1 fruit fly cellular context compared by ENCODE assay signal in the genomic region with DNA sequence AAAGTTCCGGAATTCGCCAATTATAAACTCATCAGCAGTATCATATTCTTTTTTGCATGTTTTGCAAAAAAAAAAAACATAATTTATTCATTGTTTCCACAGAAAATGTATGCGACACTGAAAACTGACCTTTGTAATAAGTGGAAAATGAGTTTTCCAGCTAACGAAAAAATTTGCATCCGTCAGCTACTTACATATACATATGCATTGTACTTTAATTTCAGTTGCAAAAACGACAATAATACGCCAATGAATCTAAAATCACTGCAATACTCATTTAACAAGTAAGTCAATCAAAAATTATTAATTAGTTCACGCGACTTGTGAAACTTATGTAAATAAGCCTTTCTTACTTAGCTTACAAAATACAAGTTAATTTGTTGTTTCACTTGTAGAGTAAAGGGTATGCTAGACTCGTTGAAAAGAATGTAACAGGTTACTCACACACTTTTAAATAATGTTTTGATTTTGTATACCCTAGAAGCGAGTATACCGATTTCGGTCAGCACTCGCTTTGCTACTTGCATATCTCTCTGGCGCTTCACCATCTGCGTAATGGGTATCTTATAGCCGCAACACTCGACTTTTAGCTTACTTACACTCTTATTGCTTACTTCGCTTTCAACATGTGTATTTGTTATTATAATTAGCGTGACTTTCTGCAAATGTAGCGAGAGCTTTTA.
TF ChIP-seq lines count a peak whose summit lies in the region.

No protein-coding gene starts in this region.

TF ChIP-seq in whole organism, embryonic, 481 proteins besides CTCF, POLR2A, EP300 and RAD21 (continued from another document and continues in another):
- TF ChIP-seq CG1647 (GFP tag; optimal IDR thresholded peaks at IDR 0.05; lab: Kevin White, UChicago): peak; percentile 5
- no peak for TF ChIP-seq GATAe (GFP tag; conservative IDR thresholded peaks at IDR 0.05; lab: Robert Waterston, UW)
- no peak for TF ChIP-seq Mes4 (GFP tag; optimal IDR thresholded peaks at IDR 0.05; lab: Kevin White, UChicago)
- peak; percentile 8 for TF ChIP-seq CG33213 (GFP tag; optimal IDR thresholded peaks at IDR 0.05; lab: Kevin White, UChicago)
- no peak for TF ChIP-seq Deaf1 (tag; optimal IDR thresholded peaks at IDR 0.05; lab: Kevin White, UChicago)
- TF ChIP-seq rib (GFP tag; IDR thresholded peaks at IDR 0.05; lab: Robert Waterston, UW): no peak
- TF ChIP-seq ttk (GFP tag; IDR thresholded peaks at IDR 0.05; lab: Robert Waterston, UW): no peak
- no peak for TF ChIP-seq cato (GFP tag; optimal IDR thresholded peaks at IDR 0.05; lab: Kevin White, UChicago; ENCODE audit: borderline replicate concordance)
- no peak for TF ChIP-seq CG15269 (tag; optimal IDR thresholded peaks at IDR 0.05; lab: Kevin White, UChicago)
- TF ChIP-seq ranshi (GFP tag; IDR thresholded peaks at IDR 0.05; lab: Robert Waterston, UW): no peak
- TF ChIP-seq CG34376 (GFP tag; optimal IDR thresholded peaks at IDR 0.05; lab: Kevin White, UChicago): no peak
- peak; percentile 19 for TF ChIP-seq ATbp (GFP tag; optimal IDR thresholded peaks at IDR 0.05; lab: Kevin White, UChicago)
- TF ChIP-seq CG11723 (GFP tag; optimal IDR thresholded peaks at IDR 0.05; lab: Kevin White, UChicago): no peak
- no peak for TF ChIP-seq Sin3A (optimal IDR thresholded peaks at IDR 0.05; lab: Kevin White, UChicago)
- TF ChIP-seq CG11560 (tag; IDR thresholded peaks at IDR 0.05; lab: Robert Waterston, UW): no peak
- no peak for TF ChIP-seq CG2889 (GFP tag; IDR thresholded peaks at IDR 0.05; lab: Robert Waterston, UW)
- peak; percentile 31; the same call in 1 of the 2 replicates for TF ChIP-seq CG6272 (GFP tag; IDR thresholded peaks at IDR 0.05; lab: Robert Waterston, UW)
- TF ChIP-seq E2f1 (GFP tag; IDR thresholded peaks at IDR 0.05; lab: Robert Waterston, UW): no peak
- TF ChIP-seq CG14965 (GFP tag; optimal IDR thresholded peaks at IDR 0.05; lab: Kevin White, UChicago; ENCODE audit: borderline replicate concordance): no peak
- TF ChIP-seq CG8281 (tag; optimal IDR thresholded peaks at IDR 0.05; lab: Kevin White, UChicago): no peak
- 0 out of 2 replicates have a peak, but pooled peaks have one; percentile 7 for TF ChIP-seq peb (GFP tag; IDR thresholded peaks at IDR 0.05; lab: Robert Waterston, UW)
- no peak for TF ChIP-seq sr (GFP tag; IDR thresholded peaks at IDR 0.05; lab: Robert Waterston, UW)
- TF ChIP-seq row (GFP tag; IDR thresholded peaks at IDR 0.05; lab: Robert Waterston, UW): peak; percentile 69; the same call in 2 of the 3 replicates
- no peak for TF ChIP-seq tap (tag; optimal IDR thresholded peaks at IDR 0.05; lab: Kevin White, UChicago)
- peak; percentile 34 for TF ChIP-seq CG30403 (GFP tag; optimal IDR thresholded peaks at IDR 0.05; lab: Kevin White, UChicago)
- TF ChIP-seq oc (tag; optimal IDR thresholded peaks at IDR 0.05; lab: Kevin White, UChicago): no peak
- peak; percentile 58 for TF ChIP-seq Sox102F (GFP tag; optimal IDR thresholded peaks at IDR 0.05; lab: Kevin White, UChicago)
- TF ChIP-seq CG9609 (GFP tag; optimal IDR thresholded peaks at IDR 0.05; lab: Kevin White, UChicago): no peak
- TF ChIP-seq CG15479 (GFP tag; optimal IDR thresholded peaks at IDR 0.05; lab: Kevin White, UChicago): no peak
- no peak for TF ChIP-seq so (GFP tag; IDR thresholded peaks at IDR 0.05; lab: Robert Waterston, UW)
- no peak for TF ChIP-seq D19A (tag; optimal IDR thresholded peaks at IDR 0.05; lab: Kevin White, UChicago)
- no peak for TF ChIP-seq CG13424 (tag; optimal IDR thresholded peaks at IDR 0.05; lab: Kevin White, UChicago)
- TF ChIP-seq CG12104 (GFP tag; optimal IDR thresholded peaks at IDR 0.05; lab: Kevin White, UChicago): no peak
- peak; percentile 41 for TF ChIP-seq CG2120 (GFP tag; optimal IDR thresholded peaks at IDR 0.05; lab: Kevin White, UChicago)
- TF ChIP-seq CG17385 (GFP tag; optimal IDR thresholded peaks at IDR 0.05; lab: Kevin White, UChicago): peak; percentile 35
- TF ChIP-seq wek (GFP tag; optimal IDR thresholded peaks at IDR 0.05; lab: Kevin White, UChicago): no peak
- TF ChIP-seq ab (GFP tag; optimal IDR thresholded peaks at IDR 0.05; lab: Kevin White, UChicago): no peak
- TF ChIP-seq CG32532 (GFP tag; IDR thresholded peaks at IDR 0.05; lab: Robert Waterston, UW): peak; percentile 47; the same call in 1 of the 2 replicates
- no peak for TF ChIP-seq croc (GFP tag; conservative IDR thresholded peaks at IDR 0.05; lab: Robert Waterston, UW)
- no peak for TF ChIP-seq odd (GFP tag; optimal IDR thresholded peaks at IDR 0.05; lab: Kevin White, UChicago)
- no peak for TF ChIP-seq CG4360 (GFP tag; IDR thresholded peaks at IDR 0.05; lab: Robert Waterston, UW)
- TF ChIP-seq CG3726 (GFP tag; IDR thresholded peaks at IDR 0.05; lab: Robert Waterston, UW): no peak
- no peak for TF ChIP-seq CG17361 (GFP tag; IDR thresholded peaks at IDR 0.05; lab: Robert Waterston, UW)
- TF ChIP-seq sens-2 (GFP tag; IDR thresholded peaks at IDR 0.05; lab: Robert Waterston, UW): no peak
- no peak for TF ChIP-seq Spps (tag; optimal IDR thresholded peaks at IDR 0.05; lab: Kevin White, UChicago)
- TF ChIP-seq Doc2 (GFP tag; IDR thresholded peaks at IDR 0.05; lab: Robert Waterston, UW): no peak
- 0 out of 3 replicates have a peak, but pooled peaks have one; percentile 16 for TF ChIP-seq Aef1 (GFP tag; IDR thresholded peaks at IDR 0.05; lab: Robert Waterston, UW)
- no peak for TF ChIP-seq CG7745 (tag; optimal IDR thresholded peaks at IDR 0.05; lab: Kevin White, UChicago)
- TF ChIP-seq sqz (GFP tag; optimal IDR thresholded peaks at IDR 0.05; lab: Kevin White, UChicago): no peak
- no peak for TF ChIP-seq Tbp (GFP tag; optimal IDR thresholded peaks at IDR 0.05; lab: Kevin White, UChicago)
- no peak for TF ChIP-seq bcd (GFP tag; optimal IDR thresholded peaks at IDR 0.05; lab: Kevin White, UChicago)
- no peak for TF ChIP-seq br (optimal IDR thresholded peaks at IDR 0.05; lab: Kevin White, UChicago)
- TF ChIP-seq CG9215 (GFP tag; IDR thresholded peaks at IDR 0.05; lab: Robert Waterston, UW): no peak; the same call in 1 of the 2 replicates
- peak; percentile 35 for TF ChIP-seq lilli (GFP tag; optimal IDR thresholded peaks at IDR 0.05; lab: Kevin White, UChicago)
- no peak for TF ChIP-seq CG8290 (GFP tag; optimal IDR thresholded peaks at IDR 0.05; lab: Kevin White, UChicago)
- no peak for TF ChIP-seq CG8290 (tag; optimal IDR thresholded peaks at IDR 0.05; lab: Kevin White, UChicago)
- TF ChIP-seq CG12744 (GFP tag; optimal IDR thresholded peaks at IDR 0.05; lab: Kevin White, UChicago): no peak
- no peak for TF ChIP-seq Hr78 (GFP tag; optimal IDR thresholded peaks at IDR 0.05; lab: Kevin White, UChicago)
- peak; percentile 40 for TF ChIP-seq chn (GFP tag; optimal IDR thresholded peaks at IDR 0.05; lab: Kevin White, UChicago)
- TF ChIP-seq Hr3 (GFP tag; optimal IDR thresholded peaks at IDR 0.05; lab: Kevin White, UChicago): peak; percentile 14
- TF ChIP-seq Oaz (GFP tag; IDR thresholded peaks at IDR 0.05; lab: Robert Waterston, UW): no peak
- TF ChIP-seq gt (GFP tag; IDR thresholded peaks at IDR 0.05; lab: Robert Waterston, UW): no peak
- TF ChIP-seq cas (GFP tag; IDR thresholded peaks at IDR 0.05; lab: Robert Waterston, UW): no peak
- peak; percentile 15; the same call in 1 of the 3 replicates for TF ChIP-seq CG11093 (GFP tag; IDR thresholded peaks at IDR 0.05; lab: Robert Waterston, UW)
- peak; percentile 21; the same call in 1 of the 2 replicates for TF ChIP-seq H2.0 (GFP tag; IDR thresholded peaks at IDR 0.05; lab: Robert Waterston, UW)
- TF ChIP-seq CG14050 (GFP tag; IDR thresholded peaks at IDR 0.05; lab: Robert Waterston, UW): no peak
- TF ChIP-seq fd3F (GFP tag; optimal IDR thresholded peaks at IDR 0.05; lab: Kevin White, UChicago): no peak
- TF ChIP-seq CG11695 (GFP tag; IDR thresholded peaks at IDR 0.05; lab: Robert Waterston, UW): 0 out of 3 replicates have a peak, but pooled peaks have one; percentile 16
- no peak for TF ChIP-seq MBD-R2 (GFP tag; IDR thresholded peaks at IDR 0.05; lab: Robert Waterston, UW)
- no peak for TF ChIP-seq CG10267 (tag; optimal IDR thresholded peaks at IDR 0.05; lab: Kevin White, UChicago)
- no peak for TF ChIP-seq sima (GFP tag; optimal IDR thresholded peaks at IDR 0.05; lab: Kevin White, UChicago)
- TF ChIP-seq pum (GFP tag; optimal IDR thresholded peaks at IDR 0.05; lab: Kevin White, UChicago): peak; percentile 27
- no peak for TF ChIP-seq sd (tag; optimal IDR thresholded peaks at IDR 0.05; lab: Kevin White, UChicago)
- no peak for TF ChIP-seq crc (GFP tag; optimal IDR thresholded peaks at IDR 0.05; lab: Kevin White, UChicago)
- TF ChIP-seq toy (GFP tag; IDR thresholded peaks at IDR 0.05; lab: Robert Waterston, UW): no peak
- TF ChIP-seq Ptx1 (GFP tag; IDR thresholded peaks at IDR 0.05; lab: Robert Waterston, UW): peak; percentile 52; the same call in 1 of the 2 replicates
- TF ChIP-seq CG14441 (GFP tag; IDR thresholded peaks at IDR 0.05; lab: Robert Waterston, UW): peak; percentile 68
- TF ChIP-seq CG6654 (GFP tag; optimal IDR thresholded peaks at IDR 0.05; lab: Kevin White, UChicago): no peak
- TF ChIP-seq grau (tag; optimal IDR thresholded peaks at IDR 0.05; lab: Kevin White, UChicago): no peak
- TF ChIP-seq CG2712 (tag; optimal IDR thresholded peaks at IDR 0.05; lab: Kevin White, UChicago): peak; percentile 45
- no peak for TF ChIP-seq CG17359 (tag; optimal IDR thresholded peaks at IDR 0.05; lab: Kevin White, UChicago)
- TF ChIP-seq CG15011 (GFP tag; optimal IDR thresholded peaks at IDR 0.05; lab: Kevin White, UChicago): no peak
- TF ChIP-seq CG3995 (GFP tag; optimal IDR thresholded peaks at IDR 0.05; lab: Kevin White, UChicago): no peak
- peak; percentile 19 for TF ChIP-seq CG4424 (GFP tag; optimal IDR thresholded peaks at IDR 0.05; lab: Kevin White, UChicago)
- no peak for TF ChIP-seq YL-1 (GFP tag; optimal IDR thresholded peaks at IDR 0.05; lab: Kevin White, UChicago)
- no peak for TF ChIP-seq zf30C (GFP tag; optimal IDR thresholded peaks at IDR 0.05; lab: Kevin White, UChicago)
- no peak for TF ChIP-seq D (optimal IDR thresholded peaks at IDR 0.05; lab: Kevin White, UChicago)
- TF ChIP-seq D (GFP tag; optimal IDR thresholded peaks at IDR 0.05; lab: Kevin White, UChicago): no peak
- no peak for TF ChIP-seq CG31441 (GFP tag; IDR thresholded peaks at IDR 0.05; lab: Robert Waterston, UW)
- no peak for TF ChIP-seq CG10209 (GFP tag; optimal IDR thresholded peaks at IDR 0.05; lab: Kevin White, UChicago)
- no peak for TF ChIP-seq fd102C (GFP tag; optimal IDR thresholded peaks at IDR 0.05; lab: Kevin White, UChicago)
- no peak for TF ChIP-seq jing (GFP tag; optimal IDR thresholded peaks at IDR 0.05; lab: Kevin White, UChicago)
- no peak for TF ChIP-seq schlank (tag; optimal IDR thresholded peaks at IDR 0.05; lab: Kevin White, UChicago)
- 0 out of 2 replicates have a peak, but pooled peaks have one; percentile 23 for TF ChIP-seq sob (GFP tag; IDR thresholded peaks at IDR 0.05; lab: Robert Waterston, UW)
- no peak for TF ChIP-seq cwo (GFP tag; optimal IDR thresholded peaks at IDR 0.05; lab: Kevin White, UChicago)
- TF ChIP-seq CG10959 (GFP tag; IDR thresholded peaks at IDR 0.05; lab: Robert Waterston, UW): 0 out of 2 replicates have a peak, but pooled peaks have one; percentile 22
- TF ChIP-seq Hey (tag; optimal IDR thresholded peaks at IDR 0.05; lab: Kevin White, UChicago): no peak
- TF ChIP-seq pb (GFP tag; optimal IDR thresholded peaks at IDR 0.05; lab: Kevin White, UChicago): no peak
- TF ChIP-seq Optix (GFP tag; IDR thresholded peaks at IDR 0.05; lab: Robert Waterston, UW): no peak; the same call in 1 of the 3 replicates
- 0 out of 3 replicates have a peak, but pooled peaks have one; percentile 6 for TF ChIP-seq jigr1 (GFP tag; IDR thresholded peaks at IDR 0.05; lab: Robert Waterston, UW)
- TF ChIP-seq Atf-2 (GFP tag; optimal IDR thresholded peaks at IDR 0.05; lab: Kevin White, UChicago): no peak
- no peak for TF ChIP-seq CG14860 (GFP tag; IDR thresholded peaks at IDR 0.05; lab: Robert Waterston, UW; ENCODE audit: partially characterized antibody)
- TF ChIP-seq luna (GFP tag; optimal IDR thresholded peaks at IDR 0.05; lab: Kevin White, UChicago): no peak
- no peak for TF ChIP-seq onecut (GFP tag; IDR thresholded peaks at IDR 0.05; lab: Robert Waterston, UW)
- no peak for TF ChIP-seq CG4730 (GFP tag; IDR thresholded peaks at IDR 0.05; lab: Robert Waterston, UW)
- no peak for TF ChIP-seq CG14667 (GFP tag; IDR thresholded peaks at IDR 0.05; lab: Robert Waterston, UW)
- TF ChIP-seq slbo (GFP tag; IDR thresholded peaks at IDR 0.05; lab: Robert Waterston, UW): peak; percentile 49
- no peak for TF ChIP-seq hkb (optimal IDR thresholded peaks at IDR 0.05; lab: Kevin White, UChicago)
- TF ChIP-seq hkb (GFP tag; IDR thresholded peaks at IDR 0.05; lab: Robert Waterston, UW): no peak
- no peak for TF ChIP-seq gsb-n (tag; optimal IDR thresholded peaks at IDR 0.05; lab: Kevin White, UChicago)
- no peak for TF ChIP-seq Eip74EF (GFP tag; optimal IDR thresholded peaks at IDR 0.05; lab: Kevin White, UChicago)
- TF ChIP-seq CG1603 (tag; optimal IDR thresholded peaks at IDR 0.05; lab: Kevin White, UChicago): peak; percentile 66
- peak; percentile 5 for TF ChIP-seq Dip3 (GFP tag; optimal IDR thresholded peaks at IDR 0.05; lab: Kevin White, UChicago)
- no peak for TF ChIP-seq C15 (GFP tag; IDR thresholded peaks at IDR 0.05; lab: Robert Waterston, UW)
- no peak for TF ChIP-seq Asciz (GFP tag; optimal IDR thresholded peaks at IDR 0.05; lab: Kevin White, UChicago)
- no peak for TF ChIP-seq CG8359 (GFP tag; optimal IDR thresholded peaks at IDR 0.05; lab: Kevin White, UChicago; ENCODE audit: borderline replicate concordance)
- no peak for TF ChIP-seq Dek (tag; optimal IDR thresholded peaks at IDR 0.05; lab: Kevin White, UChicago)
- peak; percentile 51; the same call in 1 of the 2 replicates for TF ChIP-seq sisA (GFP tag; IDR thresholded peaks at IDR 0.05; lab: Robert Waterston, UW)
- no peak for TF ChIP-seq tll (GFP tag; optimal IDR thresholded peaks at IDR 0.05; lab: Kevin White, UChicago)
- TF ChIP-seq Atf6 (GFP tag; IDR thresholded peaks at IDR 0.05; lab: Robert Waterston, UW): no peak
- no peak for TF ChIP-seq lov (optimal IDR thresholded peaks at IDR 0.05; lab: Kevin White, UChicago)
- TF ChIP-seq lov (GFP tag; IDR thresholded peaks at IDR 0.05; lab: Robert Waterston, UW): no peak
- TF ChIP-seq ci (GFP tag; IDR thresholded peaks at IDR 0.05; lab: Robert Waterston, UW): no peak; the same call in 2 of the 3 replicates
- TF ChIP-seq CG10979 (tag; optimal IDR thresholded peaks at IDR 0.05; lab: Kevin White, UChicago): peak; percentile 47
- no peak for TF ChIP-seq CG42726 (GFP tag; IDR thresholded peaks at IDR 0.05; lab: Robert Waterston, UW; ENCODE audit: partially characterized antibody)
- TF ChIP-seq CG10565 (GFP tag; optimal IDR thresholded peaks at IDR 0.05; lab: Kevin White, UChicago): no peak
- TF ChIP-seq chinmo (GFP tag; IDR thresholded peaks at IDR 0.05; lab: Robert Waterston, UW; ENCODE audit: partially characterized antibody): no peak
